Fruit fly (Drosophila melanogaster) whole organism, adult: Measurements from ENCODE around the gene eas.

Experiments used
- CG11617 ChIP-seq: fragments of 200-800 bp; sonication (Bioruptor generic); optimal IDR thresholded peaks from 2 replicates; lab custom pipeline; 2017; ENCODE audit warnings: mild to moderate bottlenecking, missing biosample characterization, missing genetic modification reagents, missing genetic modification characterization
- CG12768 ChIP-seq: fragments of 200-800 bp; sonication (Bioruptor generic); optimal IDR thresholded peaks from 2 replicates; lab custom pipeline; 2017; ENCODE audit warnings: missing biosample characterization, missing genetic modification characterization, mild to moderate bottlenecking, moderate library complexity, missing genetic modification reagents
- CG14711 ChIP-seq: fragments of 200-800 bp; sonication (Bioruptor generic); optimal IDR thresholded peaks from 2 replicates; lab custom pipeline; 2018; ENCODE audit warnings: missing biosample characterization, mild to moderate bottlenecking, missing genetic modification characterization, moderate library complexity
- CG1620 ChIP-seq: fragments of 200-800 bp; sonication (Bioruptor generic); optimal IDR thresholded peaks from 2 replicates; lab custom pipeline; 2016; ENCODE audit warnings: missing biosample characterization, missing genetic modification characterization
- CG33017 ChIP-seq: fragments of 200-800 bp; sonication (Bioruptor generic); optimal IDR thresholded peaks from 2 replicates; lab custom pipeline; 2018; ENCODE audit warnings: missing biosample characterization, mild to moderate bottlenecking, missing genetic modification characterization, moderate library complexity
- CG5204 ChIP-seq: fragments of 200-800 bp; sonication (Bioruptor generic); optimal IDR thresholded peaks from 2 replicates; lab custom pipeline; 2016; ENCODE audit warnings: missing biosample characterization, missing genetic modification characterization
- CG7045 ChIP-seq: fragments of 200-800 bp; sonication (Bioruptor generic); optimal IDR thresholded peaks from 2 replicates; lab custom pipeline; 2017; ENCODE audit warnings: missing biosample characterization, mild to moderate bottlenecking, missing genetic modification characterization
- CG7101 ChIP-seq: fragments of 200-800 bp; sonication (Bioruptor generic); optimal IDR thresholded peaks from 2 replicates; lab custom pipeline; 2018; ENCODE audit warnings: missing biosample characterization, mild to moderate bottlenecking, missing genetic modification characterization, moderate library complexity
- Clk ChIP-seq: fragments of 200-800 bp; sonication (Bioruptor generic); optimal IDR thresholded peaks from 2 replicates; lab custom pipeline; 2017; ENCODE audit warnings: missing biosample characterization, missing genetic modification characterization
- Crg-1 ChIP-seq: fragments of 200-800 bp; sonication (Bioruptor generic); optimal IDR thresholded peaks from 2 replicates; lab custom pipeline; 2016; ENCODE audit warnings: missing biosample characterization, missing genetic modification characterization
- Hr96 ChIP-seq: fragments of 200-800 bp; sonication (Bioruptor generic); optimal IDR thresholded peaks from 2 replicates; lab custom pipeline; 2016; ENCODE audit warnings: missing biosample characterization, missing genetic modification characterization
- Mnt ChIP-seq: fragments of 200-800 bp; sonication (Bioruptor generic); optimal IDR thresholded peaks from 2 replicates; lab custom pipeline; 2016; ENCODE audit warnings: missing biosample characterization, mild to moderate bottlenecking, missing genetic modification characterization
- bab1 ChIP-seq: fragments of 200-800 bp; sonication (Bioruptor generic); optimal IDR thresholded peaks from 3 replicates; lab custom pipeline; 2019; ENCODE audit warnings: missing biosample characterization, mild to moderate bottlenecking, missing genetic modification characterization, moderate library complexity
- cic ChIP-seq: fragments of 200-800 bp; sonication (Bioruptor generic); optimal IDR thresholded peaks from 2 replicates; lab custom pipeline; 2017; ENCODE audit warnings: missing biosample characterization, mild to moderate bottlenecking, missing genetic modification characterization, moderate library complexity
- cnc ChIP-seq, 2 experiments: fragments of >200 bp; optimal IDR thresholded peaks; 2 replicates each; lab custom pipeline; 2017
- kay ChIP-seq: fragments of 200-800 bp; sonication (Bioruptor generic); peaks from one replicate; lab custom pipeline; 2016; ENCODE audit warnings: missing biosample characterization, missing genetic modification characterization, borderline replicate concordance
- ovo ChIP-seq: fragments of 200-800 bp; sonication (Bioruptor generic); optimal IDR thresholded peaks from 2 replicates; lab custom pipeline; 2016; ENCODE audit warnings: missing biosample characterization, missing genetic modification characterization
- pad ChIP-seq: fragments of 200-800 bp; sonication (Bioruptor generic); optimal IDR thresholded peaks from 3 replicates; lab custom pipeline; 2017; ENCODE audit warnings: missing biosample characterization, missing genetic modification characterization, mild to moderate bottlenecking, moderate library complexity, missing genetic modification reagents
- tj ChIP-seq: fragments of 200-800 bp; sonication (Bioruptor generic); optimal IDR thresholded peaks from 3 replicates; lab custom pipeline; 2017; ENCODE audit warnings: missing biosample characterization, mild to moderate bottlenecking, missing genetic modification characterization, moderate library complexity
- toe ChIP-seq: fragments of 200-800 bp; sonication (Bioruptor generic); optimal IDR thresholded peaks from 2 replicates; lab custom pipeline; 2016; ENCODE audit warnings: missing biosample characterization, missing genetic modification characterization

Gene eas

DNA sequence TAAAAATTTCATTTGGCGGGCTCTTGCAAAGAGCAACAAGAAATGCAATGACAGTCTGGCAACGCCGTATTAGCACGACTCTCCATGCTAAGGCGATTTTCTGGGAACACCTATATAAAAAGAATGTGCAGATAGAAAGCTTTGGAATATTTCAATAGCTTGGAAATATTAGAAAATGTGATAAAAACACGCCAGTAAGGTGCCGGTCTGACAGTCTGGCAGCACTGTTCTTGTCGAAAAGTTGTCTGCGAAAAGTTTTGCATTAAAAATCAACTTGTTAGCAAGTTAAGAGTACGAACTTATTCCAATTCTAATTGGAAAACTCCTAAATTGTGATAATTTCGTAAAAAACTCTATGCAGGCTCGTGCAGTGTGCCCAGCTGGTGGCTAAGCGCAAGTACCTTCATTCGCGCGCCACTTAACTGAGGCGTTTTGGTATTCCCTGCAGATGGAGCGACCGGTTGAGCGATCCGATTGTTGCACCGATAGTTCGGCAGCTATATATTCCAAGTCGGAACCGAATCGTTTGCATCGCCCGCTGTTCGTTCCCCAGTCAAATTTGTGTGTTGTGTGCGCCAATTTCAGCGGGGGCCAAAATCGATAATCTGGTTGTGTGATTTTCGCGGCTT is at the start of gene eas:
eas (plus strand) TSS at position 451 of the 629 bp plus-strand sequence.
- no peak for TF ChIP-seq Hr96 (GFP tag; lab: Kevin White, UChicago)
- no peak for TF ChIP-seq CG7101 (tag; lab: Kevin White, UChicago)
- TF ChIP-seq Mnt (GFP tag; lab: Kevin White, UChicago): peak; percentile 33
- TF ChIP-seq cnc (optimal IDR thresholded peaks at IDR 0.05; lab: Kevin White, UChicago): peak in 1 of 2 experiments; percentile 59
- TF ChIP-seq ovo (GFP tag; lab: Kevin White, UChicago): peak; percentile 28
- no peak for TF ChIP-seq Clk
- no peak for TF ChIP-seq cic
- TF ChIP-seq CG33017 (tag; lab: Kevin White, UChicago): peak; percentile 6
- peak; percentile 30 for TF ChIP-seq CG1620

dm6 chrX:16231292-16231691 is 46.8 kb upstream of the eas start:
- TF ChIP-seq tj (GFP tag; lab: Kevin White, UChicago): no peak
- no peak for TF ChIP-seq cic
- TF ChIP-seq CG7101 (tag; lab: Kevin White, UChicago): no peak
- TF ChIP-seq CG33017 (tag; lab: Kevin White, UChicago): no peak
- TF ChIP-seq Hr96 (GFP tag; lab: Kevin White, UChicago): no peak
- TF ChIP-seq CG14711 (tag; lab: Kevin White, UChicago): no peak
- no peak for TF ChIP-seq CG7045 (GFP tag; lab: Kevin White, UChicago)
- no peak for TF ChIP-seq toe (GFP tag; lab: Kevin White, UChicago)

DNA sequence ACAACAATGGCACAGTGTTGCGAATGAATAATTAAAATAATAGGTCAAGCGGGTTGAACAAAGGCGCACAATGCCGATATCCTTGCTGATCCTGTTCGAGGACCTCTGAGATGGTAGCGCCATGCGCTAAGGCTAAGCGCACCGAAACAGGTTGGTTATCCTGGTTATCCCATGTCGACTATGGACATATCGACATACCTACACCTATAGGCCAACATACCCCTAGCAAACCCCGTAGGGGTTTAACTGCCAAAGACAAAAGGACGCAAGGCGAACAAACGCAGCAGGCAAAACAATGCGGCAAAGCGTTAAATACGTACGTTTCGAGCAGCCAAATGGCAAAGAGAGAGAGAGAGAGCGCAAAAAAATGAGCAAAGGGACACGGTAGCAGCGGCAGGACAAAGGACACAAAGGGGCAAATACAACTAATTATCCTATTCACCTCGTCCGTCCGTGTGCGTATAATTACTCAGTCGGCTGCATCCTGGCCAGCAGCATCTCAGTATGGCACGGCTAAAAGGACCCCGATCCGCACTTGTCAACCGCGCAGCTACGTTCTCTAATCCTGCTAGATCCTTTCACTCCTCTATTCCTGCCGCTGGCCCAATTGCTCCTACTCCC is 36.2 kb upstream of the eas start:
- TF ChIP-seq CG7101 (tag; lab: Kevin White, UChicago) (no peak), cic (no peak), CG14711 (tag; lab: Kevin White, UChicago) (no peak), pad (no peak), Mnt (GFP tag; lab: Kevin White, UChicago) (no peak), tj (GFP tag; lab: Kevin White, UChicago) (no peak), cnc (optimal IDR thresholded peaks at IDR 0.05; lab: Kevin White, UChicago) (no peak), Clk (no peak), CG7045 (GFP tag; lab: Kevin White, UChicago) (no peak)

- no peak for TF ChIP-seq toe (GFP tag; lab: Kevin White, UChicago)
- no peak for TF ChIP-seq cic
- no peak for TF ChIP-seq CG14711 (tag; lab: Kevin White, UChicago)
- no peak for TF ChIP-seq pad
- TF ChIP-seq tj (GFP tag; lab: Kevin White, UChicago): no peak
- TF ChIP-seq kay (GFP tag; lab: Kevin White, UChicago): no peak
- TF ChIP-seq Hr96 (GFP tag; lab: Kevin White, UChicago): no peak
- no peak for TF ChIP-seq CG7101 (tag; lab: Kevin White, UChicago)
- no peak for TF ChIP-seq CG33017 (tag; lab: Kevin White, UChicago)
- no peak for TF ChIP-seq ovo (GFP tag; lab: Kevin White, UChicago)
- no peak for TF ChIP-seq Crg-1 (GFP tag; lab: Kevin White, UChicago)
- TF ChIP-seq cnc (optimal IDR thresholded peaks at IDR 0.05; lab: Kevin White, UChicago): no peak
- no peak for TF ChIP-seq CG7045 (GFP tag; lab: Kevin White, UChicago)
- no peak for TF ChIP-seq CG12768 (GFP tag; lab: Kevin White, UChicago)
- TF ChIP-seq Mnt (GFP tag; lab: Kevin White, UChicago): no peak
- no peak for TF ChIP-seq CG1620
- TF ChIP-seq Clk: no peak
- TF ChIP-seq CG5204: no peak
- TF ChIP-seq CG11617 (GFP tag; lab: Kevin White, UChicago): no peak
- TF ChIP-seq bab1 (GFP tag; lab: Kevin White, UChicago): no peak
Observed at dm6 chrX:16243989-16244388, 34.1 kb upstream of the eas start.

DNA sequence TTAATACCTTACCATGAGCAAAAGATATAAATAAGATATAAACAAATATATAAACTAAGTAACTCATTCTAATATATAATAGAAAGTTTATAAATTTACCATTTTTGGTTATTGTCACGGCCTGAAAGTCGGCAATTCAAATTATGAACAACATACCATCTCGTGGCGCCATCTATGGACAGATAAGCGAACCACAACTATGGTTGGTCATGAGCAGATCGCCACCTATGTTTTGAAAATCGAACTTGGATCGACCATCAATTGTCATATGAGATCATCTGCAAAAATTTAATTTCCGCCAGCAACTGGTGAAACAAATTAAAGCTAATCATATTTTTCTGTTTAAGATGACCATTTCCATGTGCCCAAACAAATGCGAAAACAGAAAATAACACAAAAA is 33.4 kb upstream of the eas start:
- no peak for TF ChIP-seq CG33017 (tag; lab: Kevin White, UChicago)
- no peak for TF ChIP-seq CG1620

- TF ChIP-seq Crg-1 (GFP tag; lab: Kevin White, UChicago) (no peak), CG7045 (GFP tag; lab: Kevin White, UChicago) (no peak), Hr96 (GFP tag; lab: Kevin White, UChicago) (no peak), CG12768 (GFP tag; lab: Kevin White, UChicago) (no peak), CG14711 (tag; lab: Kevin White, UChicago) (no peak), CG7101 (tag; lab: Kevin White, UChicago) (no peak), cnc (optimal IDR thresholded peaks at IDR 0.05; lab: Kevin White, UChicago) (no peak), Mnt (GFP tag; lab: Kevin White, UChicago) (no peak), pad (no peak), CG1620 (no peak), tj (GFP tag; lab: Kevin White, UChicago) (no peak), cic (no peak), toe (GFP tag; lab: Kevin White, UChicago) (no peak), CG5204 (no peak), bab1 (GFP tag; lab: Kevin White, UChicago) (no peak), CG11617 (GFP tag; lab: Kevin White, UChicago) (no peak), CG33017 (tag; lab: Kevin White, UChicago) (no peak), Clk (no peak), ovo (GFP tag; lab: Kevin White, UChicago) (no peak)
Observed at dm6 chrX:16263415-16263814, 14.7 kb upstream of the eas start.
